Worm (Caenorhabditis elegans) whole organism, early embryonic: ENCODE data around the gene W09C2.9.

Experiments used
- B0310.2 ChIP-seq: sonication (generic microtip); optimal IDR thresholded peaks from 2 replicates; lab custom pipeline; 2016; ENCODE audit warnings: mild to moderate bottlenecking, missing genetic modification characterization, missing compliant biosample characterization
- F13C5.2 ChIP-seq: sonication (generic microtip); optimal IDR thresholded peaks from 2 replicates; lab custom pipeline; 2017; ENCODE audit warnings: mild to moderate bottlenecking, missing genetic modification characterization, inconsistent platforms, missing compliant biosample characterization
- aly-1 ChIP-seq: sonication (generic microtip); optimal IDR thresholded peaks from 2 replicates; lab custom pipeline; 2016; ENCODE audit warnings: missing genetic modification characterization, missing compliant biosample characterization
- ama-1 ChIP-seq: fragments of 150-350 bp; optimal IDR thresholded peaks from 2 replicates; lab custom pipeline; 2014
- ceh-13 ChIP-seq: fragments of 200-800 bp; sonication (Bioruptor generic); optimal IDR thresholded peaks from 2 replicates; lab custom pipeline; 2018; ENCODE audit warnings: mild to moderate bottlenecking, missing genetic modification characterization, missing compliant biosample characterization
- ceh-36 ChIP-seq: sonication (generic microtip); optimal IDR thresholded peaks from 2 replicates; lab custom pipeline; 2016; ENCODE audit warnings: missing genetic modification characterization, inconsistent platforms, missing compliant biosample characterization
- ets-7 ChIP-seq: sonication (generic microtip); optimal IDR thresholded peaks from 2 replicates; lab custom pipeline; 2016; ENCODE audit warnings: missing genotype, missing genetic modification characterization, missing compliant biosample characterization
- flt-1 ChIP-seq: fragments of 200-800 bp; sonication (Bioruptor generic); IDR thresholded peaks from 2 replicates; pipeline ENCODE4 v1.3.6; 2022; ENCODE audit warnings: missing genetic modification characterization, missing compliant biosample characterization
- hmbx-1 ChIP-seq: sonication (generic microtip); optimal IDR thresholded peaks from 2 replicates; lab custom pipeline; 2016; ENCODE audit warnings: mild to moderate bottlenecking, missing genetic modification characterization, missing compliant biosample characterization
- hmg-4 ChIP-seq: fragments of 200-800 bp; sonication (Bioruptor generic); optimal IDR thresholded peaks from 2 replicates; lab custom pipeline; 2018; ENCODE audit warnings: mild to moderate bottlenecking, missing genetic modification characterization, missing compliant biosample characterization
- hnd-1 ChIP-seq: sonication (generic microtip); optimal IDR thresholded peaks from 2 replicates; lab custom pipeline; 2016; ENCODE audit warnings: missing genetic modification characterization, missing compliant biosample characterization
- pes-1 ChIP-seq: fragments of 200-800 bp; sonication (Bioruptor generic); IDR thresholded peaks from 2 replicates; pipeline ENCODE4 v1.3.6; 2022; ENCODE audit warnings: missing genetic modification reagents, missing genetic modification characterization, missing compliant biosample characterization
- scrt-1 ChIP-seq: fragments of 200-800 bp; sonication (Bioruptor generic); IDR thresholded peaks from 2 replicates; pipeline ENCODE4 v1.3.6; 2022; ENCODE audit warnings: missing genetic modification characterization, missing compliant biosample characterization
- sea-1 ChIP-seq: fragments of 200-800 bp; sonication (Bioruptor generic); conservative IDR thresholded peaks from 2 replicates; pipeline ENCODE4 v1.3.6; 2022; ENCODE audit warnings: missing genetic modification characterization, missing compliant biosample characterization
- tbx-11 ChIP-seq: fragments of 200-800 bp; sonication (Bioruptor generic); IDR thresholded peaks from 2 replicates; pipeline ENCODE4 v1.3.6; 2022; ENCODE audit warnings: missing genetic modification characterization, missing compliant biosample characterization
- tbx-37 ChIP-seq: fragments of 200-800 bp; sonication (Bioruptor generic); conservative IDR thresholded peaks from 2 replicates; pipeline ENCODE4 v1.3.6; 2022; ENCODE audit warnings: missing genetic modification reagents, missing genetic modification characterization, missing compliant biosample characterization
- tra-4 ChIP-seq: sonication (generic microtip); optimal IDR thresholded peaks from 2 replicates; lab custom pipeline; 2017; ENCODE audit warnings: missing genetic modification characterization, missing compliant biosample characterization

The W09C2.9 gene

ce11 chrIV:9623269-9623668 is at the start of gene W09C2.9:
Gene W09C2.9, minus strand, starts transcription at chrIV:9623369.
- TF ChIP-seq flt-1 (GFP tag; lab: Robert Waterston, UW) (no peak), hnd-1 (tag; lab: Kevin White, UChicago) (no peak), tbx-37 (GFP tag; lab: Robert Waterston, UW) (no peak), aly-1 (tag; lab: Kevin White, UChicago) (no peak), F13C5.2 (no peak), pes-1 (GFP tag; lab: Robert Waterston, UW) (no peak), ceh-13 (GFP tag; lab: Kevin White, UChicago) (no peak), B0310.2 (no peak), sea-1 (GFP tag; lab: Robert Waterston, UW) (no peak)

- TF ChIP-seq sea-1 (GFP tag; lab: Robert Waterston, UW) = no peak
- no peak for TF ChIP-seq B0310.2
- TF ChIP-seq tbx-37 (GFP tag; lab: Robert Waterston, UW) = no peak
- TF ChIP-seq hnd-1 (tag; lab: Kevin White, UChicago) = no peak
- no peak for TF ChIP-seq F13C5.2
- no peak for TF ChIP-seq ceh-13 (GFP tag; lab: Kevin White, UChicago)
- no peak for TF ChIP-seq hmg-4
- TF ChIP-seq tbx-11 (GFP tag; lab: Robert Waterston, UW) = no peak
- TF ChIP-seq flt-1 (GFP tag; lab: Robert Waterston, UW) = no peak
These were observed 49.3 kb upstream of the W09C2.9 start for ce11 chrIV:9672434-9672833.

- TF ChIP-seq ama-1 (lab: Kevin White, UChicago) (no peak), tbx-11 (GFP tag; lab: Robert Waterston, UW) (no peak), hnd-1 (tag; lab: Kevin White, UChicago) (no peak), tbx-37 (GFP tag; lab: Robert Waterston, UW) (no peak), scrt-1 (GFP tag; lab: Robert Waterston, UW) (no peak), ceh-13 (GFP tag; lab: Kevin White, UChicago) (no peak), sea-1 (GFP tag; lab: Robert Waterston, UW) (no peak), ets-7 (tag; lab: Kevin White, UChicago) (no peak), tra-4 (tag; lab: Kevin White, UChicago) (no peak), hmbx-1 (tag; lab: Kevin White, UChicago) (no peak)
These were observed 48.0 kb upstream of the W09C2.9 start for ce11 chrIV:9671001-9671652.

- TF ChIP-seq hmg-4 (no peak), ceh-13 (GFP tag; lab: Kevin White, UChicago) (no peak), tbx-37 (GFP tag; lab: Robert Waterston, UW) (no peak), aly-1 (tag; lab: Kevin White, UChicago) (no peak), hmbx-1 (tag; lab: Kevin White, UChicago) (no peak), tbx-11 (GFP tag; lab: Robert Waterston, UW) (no peak), scrt-1 (GFP tag; lab: Robert Waterston, UW) (no peak), pes-1 (GFP tag; lab: Robert Waterston, UW) (no peak), hnd-1 (tag; lab: Kevin White, UChicago) (no peak), ets-7 (tag; lab: Kevin White, UChicago) (no peak), F13C5.2 (no peak), ceh-36 (no peak), tra-4 (tag; lab: Kevin White, UChicago) (no peak), B0310.2 (no peak)
These were observed 46.8 kb upstream of the W09C2.9 start for ce11 chrIV:9669969-9670368.

ce11 chrIV:9668103-9668672 is 45.0 kb upstream of the W09C2.9 start:
- TF ChIP-seq pes-1 (GFP tag; lab: Robert Waterston, UW) (no peak), ama-1 (lab: Kevin White, UChicago) (no peak), scrt-1 (GFP tag; lab: Robert Waterston, UW) (no peak), F13C5.2 (no peak), ets-7 (tag; lab: Kevin White, UChicago) (no peak), sea-1 (GFP tag; lab: Robert Waterston, UW) (no peak), tbx-37 (GFP tag; lab: Robert Waterston, UW) (no peak), tra-4 (tag; lab: Kevin White, UChicago) (no peak)

- TF ChIP-seq F13C5.2 (no peak), hmbx-1 (tag; lab: Kevin White, UChicago) (no peak), tbx-11 (GFP tag; lab: Robert Waterston, UW) (no peak), ets-7 (tag; lab: Kevin White, UChicago) (no peak)
These were observed 43.9 kb upstream of the W09C2.9 start for ce11 chrIV:9667084-9667483.

ce11 chrIV:9659999-9660398 is 36.8 kb upstream of the W09C2.9 start:
- TF ChIP-seq flt-1 (GFP tag; lab: Robert Waterston, UW) = no peak
- TF ChIP-seq hnd-1 (tag; lab: Kevin White, UChicago) = no peak
- no peak for TF ChIP-seq hmbx-1 (tag; lab: Kevin White, UChicago)
- no peak for TF ChIP-seq hmg-4
- TF ChIP-seq B0310.2 = no peak

- no peak for TF ChIP-seq tra-4 (tag; lab: Kevin White, UChicago)
- no peak for TF ChIP-seq F13C5.2
- TF ChIP-seq hmg-4 = no peak
- TF ChIP-seq scrt-1 (GFP tag; lab: Robert Waterston, UW) = no peak
- no peak for TF ChIP-seq flt-1 (GFP tag; lab: Robert Waterston, UW)
- TF ChIP-seq ama-1 (lab: Kevin White, UChicago) = no peak
- TF ChIP-seq B0310.2 = no peak
- TF ChIP-seq tbx-37 (GFP tag; lab: Robert Waterston, UW) = no peak
- no peak for TF ChIP-seq ceh-13 (GFP tag; lab: Kevin White, UChicago)
- TF ChIP-seq hnd-1 (tag; lab: Kevin White, UChicago) = no peak
- TF ChIP-seq tbx-11 (GFP tag; lab: Robert Waterston, UW) = no peak
- TF ChIP-seq ets-7 (tag; lab: Kevin White, UChicago) = no peak
- TF ChIP-seq pes-1 (GFP tag; lab: Robert Waterston, UW) = no peak
- TF ChIP-seq ceh-36 = no peak
- no peak for TF ChIP-seq aly-1 (tag; lab: Kevin White, UChicago)
- TF ChIP-seq hmbx-1 (tag; lab: Kevin White, UChicago) = no peak
- no peak for TF ChIP-seq sea-1 (GFP tag; lab: Robert Waterston, UW)
These were observed 34.6 kb upstream of the W09C2.9 start, which contains the start of gene acc-1 for ce11 chrIV:9657753-9658152. Gene acc-1, plus strand, starts transcription at chrIV:9658053.
